Fruit fly (Drosophila melanogaster): ENCODE results near the gene 5PtaseI.

Gene 5PtaseI

dm6 chr3R:25050649-25051048 is 5.7 kb upstream of the 5PtaseI start:
- TF ChIP-seq Blimp-1 (GFP tag; optimal IDR thresholded peaks at IDR 0.05), result no peak
- TF ChIP-seq lz (GFP tag; optimal IDR thresholded peaks at IDR 0.05), result no peak
- no peak for TF ChIP-seq CG8319 (GFP tag; optimal IDR thresholded peaks at IDR 0.05)
- peak; percentile 0 for TF ChIP-seq fkh (GFP tag; optimal IDR thresholded peaks at IDR 0.05)
- no peak for TF ChIP-seq Sox102F (GFP tag; optimal IDR thresholded peaks at IDR 0.05)

- TF ChIP-seq Eip93F (GFP tag; optimal IDR thresholded peaks at IDR 0.05) (peak; percentile 80), Lpt (GFP tag; optimal IDR thresholded peaks at IDR 0.05) (peak; percentile 69), CG9139 (GFP tag; optimal IDR thresholded peaks at IDR 0.05) (no peak), spab (GFP tag; optimal IDR thresholded peaks at IDR 0.05) (peak; percentile 34), achi (GFP tag; optimal IDR thresholded peaks at IDR 0.05) (no peak), CG8632 (GFP tag; optimal IDR thresholded peaks at IDR 0.05) (no peak), Hr38 (GFP tag; optimal IDR thresholded peaks at IDR 0.05) (no peak), CG6792 (GFP tag; optimal IDR thresholded peaks at IDR 0.05) (no peak), svp (GFP tag) (no peak), Hr39 (GFP tag; optimal IDR thresholded peaks at IDR 0.05) (no peak), Sox14 (GFP tag; optimal IDR thresholded peaks at IDR 0.05) (peak; percentile 47), OdsH (GFP tag; optimal IDR thresholded peaks at IDR 0.05) (no peak), CG31627 (GFP tag; optimal IDR thresholded peaks at IDR 0.05) (no peak), CG3032 (tag; optimal IDR thresholded peaks at IDR 0.05) (no peak), CG3919 (GFP tag; optimal IDR thresholded peaks at IDR 0.05) (peak; percentile 31), Ets96B (tag; optimal IDR thresholded peaks at IDR 0.05) (peak; percentile 14), topi (GFP tag; optimal IDR thresholded peaks at IDR 0.05) (no peak), CG34406 (GFP tag; optimal IDR thresholded peaks at IDR 0.05) (no peak), CG8119 (GFP tag; IDR thresholded peaks at IDR 0.05) (no peak), CG10631 (GFP tag; optimal IDR thresholded peaks at IDR 0.05) (no peak), fd85E (GFP tag; optimal IDR thresholded peaks at IDR 0.05) (peak; percentile 79), CG10669 (GFP tag; optimal IDR thresholded peaks at IDR 0.05) (no peak), Met (GFP tag; optimal IDR thresholded peaks at IDR 0.05) (peak; percentile 31), ss (GFP tag; optimal IDR thresholded peaks at IDR 0.05) (peak; percentile 71 to 75), esn (GFP tag; optimal IDR thresholded peaks at IDR 0.05) (peak; percentile 42), dsx (GFP tag; optimal IDR thresholded peaks at IDR 0.05; ENCODE audit: poor library complexity, severe bottlenecking) (peak; percentile 8), Gug (GFP tag; IDR thresholded peaks at IDR 0.05) (no peak), Sox15 (GFP tag; optimal IDR thresholded peaks at IDR 0.05) (no peak), fkh (GFP tag; optimal IDR thresholded peaks at IDR 0.05) (peak; percentile 35), CG16779 (tag; optimal IDR thresholded peaks at IDR 0.05) (no peak), pdm3 (GFP tag; optimal IDR thresholded peaks at IDR 0.05) (no peak), Hr4 (GFP tag; optimal IDR thresholded peaks at IDR 0.05) (no peak), CG11902 (GFP tag; optimal IDR thresholded peaks at IDR 0.05) (no peak), CG6163 (GFP tag; IDR thresholded peaks at IDR 0.05) (no peak), CG4318 (GFP tag; optimal IDR thresholded peaks at IDR 0.05) (no peak), dac (GFP tag; optimal IDR thresholded peaks at IDR 0.05) (no peak), lz (GFP tag; optimal IDR thresholded peaks at IDR 0.05) (no peak), Blimp-1 (GFP tag; optimal IDR thresholded peaks at IDR 0.05) (peak; percentile 54), vri (GFP tag; optimal IDR thresholded peaks at IDR 0.05) (peak; percentile 77), net (GFP tag; optimal IDR thresholded peaks at IDR 0.05) (no peak), salr (GFP tag; optimal IDR thresholded peaks at IDR 0.05) (no peak), CG6854 (GFP tag; optimal IDR thresholded peaks at IDR 0.05) (peak; percentile 66), CG32006 (GFP tag; optimal IDR thresholded peaks at IDR 0.05) (no peak), CG15336 (GFP tag; IDR thresholded peaks at IDR 0.05) (no peak), cyc (GFP tag; optimal IDR thresholded peaks at IDR 0.05) (no peak), CG7368 (GFP tag; optimal IDR thresholded peaks at IDR 0.05) (peak; percentile 5), acj6 (GFP tag; optimal IDR thresholded peaks at IDR 0.05) (no peak), Sox102F (GFP tag; optimal IDR thresholded peaks at IDR 0.05) (peak; percentile 37)
Observed at dm6 chr3R:25049742-25050517, 5.0 kb upstream of the 5PtaseI start.
